Fruit fly (Drosophila melanogaster) whole organism, prepupa: ENCODE results near the gene CG10514.

Experiments
- CG10669 ChIP-seq: fragments of 200-800 bp; sonication (Bioruptor generic); optimal IDR thresholded peaks from 3 replicates; lab custom pipeline; 2018; ENCODE audit warnings: missing biosample characterization, mild to moderate bottlenecking, missing genetic modification characterization, moderate library complexity
- CG4318 ChIP-seq: fragments of 200-800 bp; sonication (Bioruptor generic); optimal IDR thresholded peaks from 3 replicates; lab custom pipeline; 2017; ENCODE audit warnings: missing biosample characterization, mild to moderate bottlenecking, missing genetic modification characterization
- CG6163 ChIP-seq: fragments of 200-800 bp; sonication (Bioruptor generic); IDR thresholded peaks from 3 replicates; pipeline ENCODE4 v1.3.6; 2022; ENCODE audit warnings: missing biosample characterization, missing genetic modification characterization
- CG6276 ChIP-seq: fragments of 200-800 bp; sonication (Bioruptor generic); optimal IDR thresholded peaks from 2 replicates; lab custom pipeline; 2017; ENCODE audit warnings: missing biosample characterization, mild to moderate bottlenecking, missing genetic modification characterization
- Hr38 ChIP-seq: sonication (Bioruptor generic); optimal IDR thresholded peaks from 2 replicates; lab custom pipeline; 2016; ENCODE audit warnings: missing biosample characterization, missing genetic modification characterization
- Met ChIP-seq: fragments of 200-800 bp; sonication (Bioruptor generic); optimal IDR thresholded peaks from 3 replicates; lab custom pipeline; 2016; ENCODE audit warnings: missing biosample characterization, missing genetic modification characterization
- topi ChIP-seq: fragments of 200-800 bp; sonication (Bioruptor generic); optimal IDR thresholded peaks from 3 replicates; lab custom pipeline; 2016; ENCODE audit warnings: missing biosample characterization, missing genetic modification characterization
- vri ChIP-seq: fragments of 200-800 bp; sonication (Bioruptor generic); optimal IDR thresholded peaks from 3 replicates; lab custom pipeline; 2016; ENCODE audit warnings: missing biosample characterization, mild to moderate bottlenecking, missing genetic modification characterization

DNA sequence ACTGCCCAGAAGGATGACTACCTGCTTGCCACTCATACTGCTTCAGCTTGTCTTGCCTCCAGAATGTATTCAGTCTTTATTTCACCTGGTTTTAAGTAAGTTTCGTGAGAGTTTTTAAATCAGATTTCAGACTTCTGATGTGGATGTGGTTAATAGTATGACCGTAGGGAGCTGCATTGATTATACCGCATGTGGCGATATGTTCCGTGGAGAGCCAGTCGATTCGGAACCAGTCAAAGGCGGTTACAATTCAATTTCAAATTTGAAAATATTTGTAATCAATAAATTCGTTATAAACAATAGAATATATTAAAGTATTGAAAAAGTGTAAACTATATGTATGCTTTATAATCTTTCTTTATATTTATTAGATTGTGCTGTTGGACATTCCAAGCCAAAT, 44.3 kb downstream of the CG10514 start, which contains the start of gene Sil1:
- no peak for TF ChIP-seq Met
- TF ChIP-seq CG6276 (GFP tag; lab: Kevin White, UChicago), result no peak
- TF ChIP-seq vri (GFP tag; lab: Kevin White, UChicago), result no peak
- TF ChIP-seq CG6163 (GFP tag; lab: Robert Waterston, UW), result no peak
- TF ChIP-seq Hr38 (GFP tag; lab: Kevin White, UChicago), result no peak
- TF ChIP-seq CG4318 (GFP tag; lab: Kevin White, UChicago), result no peak
- TF ChIP-seq topi (GFP tag; lab: Kevin White, UChicago), result no peak
- no peak for TF ChIP-seq CG10669 (GFP tag; lab: Kevin White, UChicago)
